Fruit fly (Drosophila melanogaster): ENCODE data around the gene Hmx.

DNA sequence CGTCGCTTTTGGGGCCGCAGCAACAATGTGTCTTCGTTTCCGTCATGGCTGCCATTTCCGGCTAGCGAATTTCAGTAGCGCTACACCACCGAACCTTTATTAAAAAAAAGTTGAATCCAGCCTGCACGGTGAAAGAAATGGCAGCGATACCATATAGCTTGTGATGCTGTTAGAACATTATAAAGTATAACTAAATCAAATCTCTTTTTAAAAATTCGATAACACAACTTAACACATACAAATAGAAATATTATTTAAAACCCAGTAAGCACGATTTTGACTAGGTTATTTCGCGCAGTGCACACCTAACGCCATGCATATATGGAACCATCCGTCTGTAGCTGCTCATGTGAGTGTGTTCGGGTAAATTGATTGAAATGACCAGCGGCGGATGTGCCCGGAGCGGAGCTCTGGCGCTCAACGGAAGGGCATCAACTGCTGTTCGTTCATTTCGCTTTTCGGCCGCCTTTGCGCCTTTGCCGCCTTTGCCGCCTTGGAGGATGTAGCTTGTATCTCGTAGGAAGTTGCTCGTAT lies 32.6 kb upstream of the Hmx start:
- TF ChIP-seq usp (GFP tag; optimal IDR thresholded peaks at IDR 0.05) = no peak
- TF ChIP-seq CG8478 (optimal IDR thresholded peaks at IDR 0.05) = no peak
- no peak for TF ChIP-seq psq (optimal IDR thresholded peaks at IDR 0.05)
